Fruit fly (Drosophila melanogaster) S2 (cell line): ENCODE results near the gene CG10943.

ENCODE experiments used
- CG8478 ChIP-seq: fragments of >200 bp; optimal IDR thresholded peaks from 2 replicates; lab custom pipeline; 2018
- CTCF ChIP-seq, 2 experiments: fragments of >200 bp; optimal IDR thresholded peaks; 2 replicates each; lab custom pipeline; 2018

DNA sequence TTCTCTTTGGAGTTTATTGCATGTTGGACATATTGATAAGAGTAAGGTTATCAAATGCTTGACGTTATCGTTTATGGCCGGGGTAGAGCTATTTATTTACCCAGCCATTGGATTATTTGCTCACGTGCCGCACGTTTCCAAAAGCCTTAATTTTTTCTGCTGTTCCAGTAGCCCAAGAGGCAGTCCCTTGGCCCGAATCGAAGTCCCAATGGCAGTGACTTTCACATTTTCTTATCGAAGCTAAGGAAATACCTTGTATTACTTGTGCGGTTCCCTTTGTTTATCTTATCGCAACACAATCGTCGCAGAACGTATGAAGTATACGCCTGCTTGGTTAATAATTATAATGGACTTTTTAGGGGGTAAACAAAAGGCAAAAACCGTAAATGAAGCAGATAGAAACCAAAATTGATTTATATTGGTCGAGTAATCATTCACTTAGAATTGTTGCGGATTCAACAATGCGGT lies 26.7 kb upstream of the CG10943 start, which contains the start of gene CG43894:
- TF ChIP-seq CTCF (optimal IDR thresholded peaks at IDR 0.05; lab: Kevin White, UChicago) (no peak), CG8478 (no peak)
